Worm (Caenorhabditis elegans) whole organism, mixed stage, embryonic: ENCODE results near the gene Y116A8C.30.

Experiments
- elt-3 ChIP-seq: fragments of 150-350 bp; optimal IDR thresholded peaks from 2 replicates; lab custom pipeline; 2014; ENCODE audit warnings: missing biosample characterization, missing genetic modification characterization
- lsy-2 ChIP-seq: fragments of 150-350 bp; optimal IDR thresholded peaks from 2 replicates; lab custom pipeline; 2014; ENCODE audit warnings: missing biosample characterization, missing genetic modification characterization
- nhr-28 ChIP-seq: fragments of 150-350 bp; optimal IDR thresholded peaks from 2 replicates; lab custom pipeline; 2014; ENCODE audit warnings: missing biosample characterization, missing genetic modification characterization
- snpc-4 ChIP-seq: fragments of 150-350 bp; optimal IDR thresholded peaks from 2 replicates; lab custom pipeline; 2014; ENCODE audit warnings: missing biosample characterization, missing genetic modification characterization
- unc-39 ChIP-seq: fragments of 150-350 bp; optimal IDR thresholded peaks from 2 replicates; lab custom pipeline; 2014; ENCODE audit warnings: missing biosample characterization, missing genetic modification characterization
- unc-62 ChIP-seq: fragments of 150-350 bp; optimal IDR thresholded peaks from 2 replicates; lab custom pipeline; 2014; ENCODE audit warnings: missing biosample characterization, missing genetic modification reagents, missing genetic modification characterization

ce11 chrIV:17150418-17150817, 46.9 kb upstream of the Y116A8C.30 start:
- TF ChIP-seq unc-62 (GFP tag; lab: Kevin White, UChicago) (no peak), nhr-28 (tag; lab: Kevin White, UChicago) (no peak), lsy-2 (tag; lab: Kevin White, UChicago) (no peak), unc-39 (tag; lab: Kevin White, UChicago) (no peak), snpc-4 (tag; lab: Kevin White, UChicago) (no peak), elt-3 (tag; lab: Kevin White, UChicago) (no peak)
